Worm (Caenorhabditis elegans) whole organism, L3 larva: ENCODE results near the gene W09C2.7.
A peak's percentile ranks its signal among the peaks of the same experiment; 100 is the strongest.

Source experiments
- ama-1 ChIP-seq: fragments of 150-350 bp; optimal IDR thresholded peaks from 2 replicates; lab custom pipeline; 2018
- egl-5 ChIP-seq: fragments of 150-350 bp; optimal IDR thresholded peaks from 2 replicates; lab custom pipeline; 2017; ENCODE audit warnings: missing biosample characterization, missing genetic modification reagents, missing genetic modification characterization, inconsistent platforms
- fkh-10 ChIP-seq: sonication (generic microtip); optimal IDR thresholded peaks from 2 replicates; lab custom pipeline; 2017; ENCODE audit warnings: missing biosample characterization, missing genetic modification reagents, missing genetic modification characterization
- fos-1 ChIP-seq: fragments of 150-350 bp; optimal IDR thresholded peaks from 2 replicates; lab custom pipeline; 2014; ENCODE audit warnings: missing biosample characterization, missing genetic modification characterization
- jun-1 ChIP-seq: fragments of 150-350 bp; optimal IDR thresholded peaks from 2 replicates; lab custom pipeline; 2014; ENCODE audit warnings: missing biosample characterization, missing genetic modification reagents, missing genetic modification characterization
- nfya-1 ChIP-seq: sonication (generic microtip); optimal IDR thresholded peaks from 2 replicates; lab custom pipeline; 2017; ENCODE audit warnings: missing genetic modification characterization, mild to moderate bottlenecking, missing compliant biosample characterization, antibody characterized with exemption, moderate library complexity; ENCODE audit not compliant: insufficient read depth
- nhr-237 ChIP-seq: fragments of 150-350 bp; optimal IDR thresholded peaks from 2 replicates; lab custom pipeline; 2014; ENCODE audit warnings: missing biosample characterization, missing genetic modification characterization
- nhr-76 ChIP-seq: fragments of 150-350 bp; sonication (generic microtip); optimal IDR thresholded peaks from 5 replicates; lab custom pipeline; 2014; ENCODE audit warnings: missing biosample characterization, missing genetic modification characterization
- nhr-77 ChIP-seq: fragments of 150-350 bp; optimal IDR thresholded peaks from 2 replicates; lab custom pipeline; 2014; ENCODE audit warnings: missing biosample characterization, missing genetic modification characterization
- pha-4 ChIP-seq: fragments of 150-350 bp; optimal IDR thresholded peaks from 2 replicates; lab custom pipeline; 2014; ENCODE audit warnings: missing biosample characterization, missing genetic modification reagents, missing genetic modification characterization
- snpc-4 ChIP-seq: fragments of 150-350 bp; optimal IDR thresholded peaks from 2 replicates; lab custom pipeline; 2014; ENCODE audit warnings: missing biosample characterization, missing genetic modification characterization
- tbx-2 ChIP-seq: sonication (generic microtip); optimal IDR thresholded peaks from 2 replicates; lab custom pipeline; 2016; ENCODE audit warnings: mild to moderate bottlenecking, missing genetic modification characterization, missing compliant biosample characterization
- zag-1 ChIP-seq: fragments of 150-350 bp; optimal IDR thresholded peaks from 2 replicates; lab custom pipeline; 2014; ENCODE audit warnings: missing biosample characterization, missing genetic modification characterization
- ztf-11 ChIP-seq: fragments of 150-350 bp; optimal IDR thresholded peaks from 2 replicates; lab custom pipeline; 2014; ENCODE audit warnings: missing biosample characterization, missing genetic modification characterization

ce11 chrIV:9659999-9660398 is 37.8 kb upstream of the W09C2.7 start:
- TF ChIP-seq egl-5 (tag; lab: Kevin White, UChicago) (no peak), nhr-77 (tag; lab: Kevin White, UChicago) (no peak), nfya-1 (tag; lab: Kevin White, UChicago) (no peak), snpc-4 (tag; lab: Kevin White, UChicago) (no peak), ztf-11 (tag; lab: Kevin White, UChicago) (no peak), fkh-10 (GFP tag; lab: Kevin White, UChicago) (peak; percentile 74), fos-1 (tag; lab: Kevin White, UChicago) (no peak), ama-1 (lab: Kevin White, UChicago) (no peak), jun-1 (no peak), nhr-237 (tag; lab: Kevin White, UChicago) (no peak), tbx-2 (no peak), pha-4 (tag; lab: Kevin White, UChicago) (no peak), zag-1 (no peak), nhr-76 (tag; lab: Kevin White, UChicago) (no peak)
